Fruit fly (Drosophila melanogaster) whole organism, wandering third instar larva: ENCODE results near the gene CG4098.

Experiments
- Abd-B ChIP-seq: fragments of >200 bp; optimal IDR thresholded peaks from 2 replicates; lab custom pipeline; 2017; ENCODE audit warnings: missing biosample characterization, missing genetic modification characterization
- CG32264 ChIP-seq: fragments of 200-800 bp; sonication (Bioruptor generic); optimal IDR thresholded peaks from 2 replicates; lab custom pipeline; 2016; ENCODE audit warnings: missing biosample characterization, missing genetic modification characterization
- CrebA ChIP-seq: fragments of 200-800 bp; sonication (Bioruptor generic); optimal IDR thresholded peaks from 2 replicates; lab custom pipeline; 2016; ENCODE audit warnings: missing biosample characterization, mild to moderate bottlenecking, missing genetic modification characterization, borderline replicate concordance
- Dfd ChIP-seq: fragments of >200 bp; optimal IDR thresholded peaks from 2 replicates; lab custom pipeline; 2017; ENCODE audit warnings: missing biosample characterization, missing genetic modification characterization
- Dif ChIP-seq: fragments of 200-275, 200-300 bp; sonication (Bioruptor generic); optimal IDR thresholded peaks from 2 replicates; lab custom pipeline; 2018; ENCODE audit warnings: missing biosample characterization, missing genetic modification characterization; ENCODE audit not compliant: partially characterized antibody
- GATAd ChIP-seq: sonication (Bioruptor generic); optimal IDR thresholded peaks from 2 replicates; lab custom pipeline; 2016; ENCODE audit warnings: missing biosample characterization, missing genetic modification characterization
- HLH106 ChIP-seq: fragments of 200-800 bp; optimal IDR thresholded peaks from 3 replicates; lab custom pipeline; 2019; ENCODE audit warnings: missing biosample characterization, mild to moderate bottlenecking, missing genetic modification characterization, moderate library complexity
- Hnf4 ChIP-seq: fragments of 200-800 bp; sonication (Bioruptor generic); optimal IDR thresholded peaks from 2 replicates; lab custom pipeline; 2016; ENCODE audit warnings: missing biosample characterization, mild to moderate bottlenecking, missing genetic modification characterization
- Hr78 ChIP-seq: fragments of >200 bp; optimal IDR thresholded peaks from 2 replicates; lab custom pipeline; 2017; ENCODE audit warnings: missing biosample characterization, missing genetic modification characterization
- Hr83 ChIP-seq: fragments of 200-300 bp; sonication (Bioruptor generic); optimal IDR thresholded peaks from 2 replicates; lab custom pipeline; 2016; ENCODE audit warnings: missing biosample characterization, mild to moderate bottlenecking, missing genetic modification characterization, moderate library complexity; ENCODE audit not compliant: poor library complexity, severe bottlenecking
- Jra ChIP-seq: sonication (Bioruptor generic); optimal IDR thresholded peaks from 2 replicates; lab custom pipeline; 2016; ENCODE audit warnings: missing biosample characterization, missing genetic modification characterization
- Mio ChIP-seq: sonication (Bioruptor generic); optimal IDR thresholded peaks from 2 replicates; lab custom pipeline; 2016; ENCODE audit warnings: missing biosample characterization, missing genetic modification characterization
- N ChIP-seq: fragments of >200 bp; optimal IDR thresholded peaks from 2 replicates; lab custom pipeline; 2018; ENCODE audit warnings: missing biosample characterization, missing external identifiers, missing genetic modification characterization
- Rel ChIP-seq, 2 experiments: fragments of 200-800 bp; sonication (Bioruptor generic) in 1 of 2; optimal IDR thresholded peaks; 2 replicates in 1 of 2; 3 replicates in 1 of 2; lab custom pipeline; 2016 to 2019; ENCODE audit warnings: mild to moderate bottlenecking in 2 of 2, missing biosample characterization in 2 of 2, missing genetic modification characterization in 2 of 2, moderate library complexity in 1 of 2
- Sp1 ChIP-seq: fragments of 200-800 bp; sonication (Bioruptor generic); optimal IDR thresholded peaks from 3 replicates; lab custom pipeline; 2019; ENCODE audit warnings: missing biosample characterization, mild to moderate bottlenecking, missing genetic modification characterization, moderate library complexity
- Vsx2 ChIP-seq: fragments of 200-300, 225-300 bp; sonication (Bioruptor generic); optimal IDR thresholded peaks from 2 replicates; lab custom pipeline; 2018; ENCODE audit warnings: missing biosample characterization, missing genetic modification characterization; ENCODE audit not compliant: partially characterized antibody
- brk ChIP-seq: fragments of 200-800 bp; sonication (Bioruptor generic); optimal IDR thresholded peaks from 2 replicates; lab custom pipeline; 2016; ENCODE audit warnings: missing biosample characterization, mild to moderate bottlenecking, missing genetic modification characterization
- dsf ChIP-seq: sonication (Bioruptor generic); optimal IDR thresholded peaks from 2 replicates; lab custom pipeline; 2016; ENCODE audit warnings: missing biosample characterization, missing genetic modification characterization, borderline replicate concordance
- ey ChIP-seq: fragments of 200-800 bp; sonication (Bioruptor generic); optimal IDR thresholded peaks from 2 replicates; lab custom pipeline; 2016; ENCODE audit warnings: missing biosample characterization, missing genetic modification characterization
- foxo ChIP-seq, 2 experiments: fragments of 200-800 bp; sonication (Bioruptor generic); optimal IDR thresholded peaks; 2 replicates in 1 of 2; 3 replicates in 1 of 2; lab custom pipeline; 2016 to 2017; ENCODE audit warnings: missing biosample characterization in 2 of 2, missing genetic modification characterization in 2 of 2
- fru ChIP-seq: fragments of 200-800 bp; sonication (Bioruptor generic); optimal IDR thresholded peaks from 3 replicates; lab custom pipeline; 2016; ENCODE audit warnings: missing biosample characterization, mild to moderate bottlenecking, missing genetic modification characterization
- h ChIP-seq: fragments of 200-800 bp; sonication (Bioruptor generic); optimal IDR thresholded peaks from 3 replicates; lab custom pipeline; 2016; ENCODE audit warnings: missing biosample characterization, mild to moderate bottlenecking, missing genetic modification characterization
- jim ChIP-seq: fragments of 175-275, 200-325 bp; sonication (Bioruptor generic); optimal IDR thresholded peaks from 2 replicates; lab custom pipeline; 2016; ENCODE audit warnings: missing biosample characterization, mild to moderate bottlenecking, missing genetic modification characterization
- lola ChIP-seq: fragments of >200 bp; optimal IDR thresholded peaks from 2 replicates; lab custom pipeline; 2017; ENCODE audit warnings: missing biosample characterization, missing genetic modification characterization
- pan ChIP-seq: fragments of >200 bp; optimal IDR thresholded peaks from 2 replicates; lab custom pipeline; 2017
- psq ChIP-seq: fragments of 200-800 bp; sonication (Bioruptor generic); optimal IDR thresholded peaks from 3 replicates; lab custom pipeline; 2017; ENCODE audit warnings: missing biosample characterization, mild to moderate bottlenecking, missing genetic modification characterization, moderate library complexity
- rgr ChIP-seq: fragments of 200-800 bp; sonication (Bioruptor generic); optimal IDR thresholded peaks from 3 replicates; lab custom pipeline; 2016; ENCODE audit warnings: missing biosample characterization, mild to moderate bottlenecking, missing genetic modification characterization
- sv ChIP-seq: fragments of 200-800 bp; sonication (Bioruptor generic); optimal IDR thresholded peaks from 3 replicates; lab custom pipeline; 2016; ENCODE audit warnings: missing biosample characterization, missing genetic modification characterization
- tai ChIP-seq: sonication (Bioruptor generic); optimal IDR thresholded peaks from 2 replicates; lab custom pipeline; 2016; ENCODE audit warnings: missing biosample characterization, missing genetic modification characterization
- woc ChIP-seq: sonication (Bioruptor generic); optimal IDR thresholded peaks from 2 replicates; lab custom pipeline; 2016; ENCODE audit warnings: missing biosample characterization, mild to moderate bottlenecking, missing genetic modification characterization

The CG4098 gene

dm6 chr3L:16646865-16647459 lies 37.8 kb upstream of the CG4098 start:
- TF ChIP-seq CG32264 (GFP tag; lab: Kevin White, UChicago) (no peak), dsf (GFP tag; lab: Kevin White, UChicago) (no peak), h (no peak), N (GFP tag; lab: Kevin White, UChicago) (no peak), Hnf4 (GFP tag; lab: Kevin White, UChicago) (no peak), Dfd (GFP tag; lab: Kevin White, UChicago) (peak; percentile 99)

dm6 chr3L:16645323-16645982 lies 36.3 kb upstream of the CG4098 start:
- TF ChIP-seq psq (GFP tag; lab: Kevin White, UChicago) (peak; percentile 40), woc (GFP tag; lab: Kevin White, UChicago) (no peak), jim (GFP tag; lab: Kevin White, UChicago) (no peak), Dif (GFP tag; lab: Kevin White, UChicago) (no peak)

- no peak for TF ChIP-seq Hr83
- no peak for TF ChIP-seq tai (GFP tag; lab: Kevin White, UChicago)
- TF ChIP-seq HLH106 (tag; lab: Kevin White, UChicago), result no peak
- TF ChIP-seq foxo (GFP tag; optimal IDR thresholded peaks at IDR 0.05; lab: Kevin White, UChicago), result no peak
- no peak for TF ChIP-seq Jra (GFP tag; lab: Kevin White, UChicago)
- no peak for TF ChIP-seq Sp1 (GFP tag; lab: Kevin White, UChicago)
- no peak for TF ChIP-seq Rel (GFP tag; optimal IDR thresholded peaks at IDR 0.05; lab: Kevin White, UChicago)
- no peak for TF ChIP-seq Rel (tag; optimal IDR thresholded peaks at IDR 0.05; lab: Kevin White, UChicago)
- TF ChIP-seq CrebA (GFP tag; lab: Kevin White, UChicago), result no peak
- no peak for TF ChIP-seq jim (GFP tag; lab: Kevin White, UChicago)
- no peak for TF ChIP-seq ey
- no peak for TF ChIP-seq pan (lab: Kevin White, UChicago)
- TF ChIP-seq N (GFP tag; lab: Kevin White, UChicago), result no peak
- TF ChIP-seq CG32264 (GFP tag; lab: Kevin White, UChicago), result no peak
- no peak for TF ChIP-seq dsf (GFP tag; lab: Kevin White, UChicago)
- TF ChIP-seq Hr78 (GFP tag; lab: Kevin White, UChicago), result no peak
- no peak for TF ChIP-seq h
- no peak for TF ChIP-seq Mio
Observed at dm6 chr3L:16644505-16644904, 35.4 kb upstream of the CG4098 start.

- TF ChIP-seq brk (GFP tag; lab: Kevin White, UChicago) (no peak), Jra (GFP tag; lab: Kevin White, UChicago) (no peak), GATAd (no peak), lola (GFP tag; lab: Kevin White, UChicago) (no peak), jim (GFP tag; lab: Kevin White, UChicago) (no peak), Sp1 (GFP tag; lab: Kevin White, UChicago) (no peak), CG32264 (GFP tag; lab: Kevin White, UChicago) (no peak), ey (no peak), rgr (GFP tag; lab: Kevin White, UChicago) (no peak), Vsx2 (GFP tag; lab: Kevin White, UChicago) (no peak), psq (GFP tag; lab: Kevin White, UChicago) (no peak), Rel (GFP tag; optimal IDR thresholded peaks at IDR 0.05; lab: Kevin White, UChicago) (no peak), Rel (tag; optimal IDR thresholded peaks at IDR 0.05; lab: Kevin White, UChicago) (no peak), Hr78 (GFP tag; lab: Kevin White, UChicago) (no peak), sv (GFP tag; lab: Kevin White, UChicago) (no peak), dsf (GFP tag; lab: Kevin White, UChicago) (no peak), fru (GFP tag; lab: Kevin White, UChicago) (no peak), Abd-B (no peak), Dfd (GFP tag; lab: Kevin White, UChicago) (no peak)
- TF ChIP-seq, all 38 proteins: peak for 0
Observed at dm6 chr3L:16642954-16643353, 33.8 kb upstream of the CG4098 start.
